Worm (Caenorhabditis elegans) whole organism, dauer: Measurements from ENCODE around the gene F57E7.2.

Source experiments
- unc-62 ChIP-seq: sonication (generic microtip); optimal IDR thresholded peaks from 2 replicates; lab custom pipeline; 2017; ENCODE audit warnings: missing biosample characterization, missing genetic modification reagents, missing genetic modification characterization

Gene F57E7.2

ce11 chrV:16479275-16479674 lies 3.7 kb downstream of the F57E7.2 start, which contains the start of gene T08G3.11:
TSS of gene T08G3.11 (minus strand) at chrV:16479375.
- no peak for TF ChIP-seq unc-62 (GFP tag; lab: Kevin White, UChicago)

DNA sequence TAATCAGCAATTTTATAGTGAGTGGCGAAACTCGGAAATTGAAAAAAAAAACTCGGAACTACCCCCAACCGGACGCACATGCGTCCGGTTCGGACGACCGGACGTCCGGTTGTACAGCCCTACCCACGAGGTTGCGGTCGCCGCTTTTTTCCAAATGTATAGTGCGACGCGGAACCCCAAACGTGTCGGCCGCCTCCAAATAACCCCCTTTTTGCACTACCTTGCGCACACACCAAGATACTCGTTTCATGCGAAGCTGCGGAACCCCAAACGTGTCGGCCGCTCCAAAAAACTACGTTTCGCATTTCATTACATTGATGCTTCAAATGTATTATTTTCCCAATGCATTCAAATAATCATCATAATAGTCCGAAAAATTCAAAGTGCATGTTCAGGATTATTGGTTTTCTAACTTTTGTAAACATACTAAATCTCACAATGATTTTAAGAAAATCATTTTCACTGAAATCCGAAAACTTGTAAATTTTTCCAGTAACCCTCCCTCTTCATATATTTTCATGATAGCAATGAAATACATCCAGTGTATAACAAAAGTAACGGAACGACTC lies 10.9 kb downstream of the F57E7.2 start, which contains the start of gene srw-35:
TSS of gene srw-35 (plus strand) at position 519 of the 569 bp plus-strand sequence.
- no peak for TF ChIP-seq unc-62 (GFP tag; lab: Kevin White, UChicago)

- TF ChIP-seq unc-62 (GFP tag; lab: Kevin White, UChicago) = no peak
Measured at ce11 chrV:16470916-16471315, 12.0 kb downstream of the F57E7.2 start, which contains the start of gene srh-138. TSS of gene srh-138 (minus strand) at chrV:16471016.

ce11 chrV:16467840-16468239 lies 15.1 kb downstream of the F57E7.2 start, which contains the start of gene sru-44:
TSS of gene sru-44 (minus strand) at chrV:16467940.
- no peak for TF ChIP-seq unc-62 (GFP tag; lab: Kevin White, UChicago)

ce11 chrV:16460866-16461265 lies 22.1 kb downstream of the F57E7.2 start, which contains the start of gene srh-142:
TSS of gene srh-142 (minus strand) at chrV:16460966.
- no peak for TF ChIP-seq unc-62 (GFP tag; lab: Kevin White, UChicago)

- TF ChIP-seq unc-62 (GFP tag; lab: Kevin White, UChicago) = no peak
Measured at ce11 chrV:16459377-16459776, 23.6 kb downstream of the F57E7.2 start.

DNA sequence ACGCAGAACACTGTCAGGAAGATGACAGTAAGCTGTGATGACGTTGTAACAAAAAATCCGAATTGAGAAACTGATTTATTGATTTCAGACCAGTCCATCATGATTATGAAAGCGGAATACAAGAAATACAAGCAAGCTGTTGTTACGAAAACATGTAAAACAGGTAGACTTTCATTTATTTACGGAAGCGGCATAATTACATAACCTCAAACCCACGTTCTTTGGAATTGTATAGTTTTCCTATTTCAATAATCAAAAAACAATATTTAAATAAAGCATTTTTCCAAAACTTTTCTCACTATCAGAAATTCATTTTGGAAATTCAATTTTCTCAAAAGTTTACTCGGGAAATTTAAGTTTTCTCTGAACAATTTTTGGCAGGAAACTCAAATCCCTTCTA lies 24.2 kb downstream of the F57E7.2 start, which contains the start of gene str-15:
TSS of gene str-15 (minus strand) at position 101 of the 400 bp plus-strand sequence.
- TF ChIP-seq unc-62 (GFP tag; lab: Kevin White, UChicago) = no peak

- no peak for TF ChIP-seq unc-62 (GFP tag; lab: Kevin White, UChicago)
Measured at ce11 chrV:16455065-16455464, 27.9 kb downstream of the F57E7.2 start, which contains the start of gene str-14. TSS of gene str-14 (minus strand) at chrV:16455165.

- TF ChIP-seq unc-62 (GFP tag; lab: Kevin White, UChicago) = no peak
Measured at ce11 chrV:16447735-16448134, 35.2 kb downstream of the F57E7.2 start, which contains the start of gene T08G3.13. TSS of gene T08G3.13 (plus strand) at chrV:16448035.

- no peak for TF ChIP-seq unc-62 (GFP tag; lab: Kevin White, UChicago)
Measured at ce11 chrV:16446191-16446590, 36.8 kb downstream of the F57E7.2 start.

DNA sequence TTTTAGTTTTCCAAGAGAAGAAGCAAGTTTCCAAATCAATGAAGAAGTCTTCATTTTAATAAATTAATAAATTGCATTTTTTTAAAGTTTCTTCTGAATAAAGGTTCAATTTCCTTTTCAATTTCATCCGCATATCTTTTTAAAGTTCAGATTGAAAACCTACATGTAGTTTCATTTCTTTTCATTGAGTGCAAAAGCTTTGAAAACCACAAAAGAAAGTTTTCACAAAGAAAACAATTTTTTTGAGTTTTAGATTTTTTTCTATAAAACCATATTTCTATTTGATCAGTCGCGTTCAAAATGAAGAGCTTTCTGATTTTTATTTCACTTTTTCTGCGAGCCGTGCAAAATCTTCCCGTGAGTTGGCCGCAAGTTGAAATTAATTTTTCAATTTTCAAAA lies 37.3 kb downstream of the F57E7.2 start, which contains the start of gene T08G3.6:
TSS of gene T08G3.6 (plus strand) at position 301 of the 400 bp plus-strand sequence.
- TF ChIP-seq unc-62 (GFP tag; lab: Kevin White, UChicago) = no peak

- no peak for TF ChIP-seq unc-62 (GFP tag; lab: Kevin White, UChicago)
Measured at ce11 chrV:16443626-16444025, 39.3 kb downstream of the F57E7.2 start, which contains the start of gene srh-141. TSS of gene srh-141 (plus strand) at chrV:16443926.

- TF ChIP-seq unc-62 (GFP tag; lab: Kevin White, UChicago) = no peak
Measured at ce11 chrV:16437546-16437945, 45.4 kb downstream of the F57E7.2 start, which contains the start of gene F26D2.15. TSS of gene F26D2.15 (plus strand) at chrV:16437846.

DNA sequence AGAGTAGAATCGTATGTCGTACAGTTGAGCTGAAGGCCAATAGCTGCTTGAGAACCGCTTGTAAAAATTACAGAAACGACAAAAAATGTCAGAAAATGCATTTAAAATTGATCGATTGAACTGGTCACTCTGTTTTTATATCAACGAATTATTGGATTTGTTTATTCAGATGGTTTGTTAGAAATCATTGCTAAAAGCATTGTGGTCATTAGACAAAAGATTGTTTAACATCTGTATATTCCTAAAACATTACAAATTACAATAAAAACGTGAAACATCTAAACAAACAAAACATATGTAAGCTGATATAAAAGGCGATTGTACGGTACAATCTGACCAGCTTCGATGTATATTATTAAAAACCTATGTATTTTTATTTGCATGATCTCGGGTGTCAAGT lies 47.4 kb downstream of the F57E7.2 start, which contains the start of the genes F26D2.13 and F26D2.14:
TSS of gene F26D2.13 (minus strand) at position 101 of the 400 bp plus-strand sequence.
TSS of gene F26D2.14 (plus strand) at position 346 of the 400 bp plus-strand sequence.
- TF ChIP-seq unc-62 (GFP tag; lab: Kevin White, UChicago) = no peak

ce11 chrV:16433471-16433870 lies 49.5 kb downstream of the F57E7.2 start, which contains the start of gene clec-234:
TSS of gene clec-234 (minus strand) at chrV:16433571.
- TF ChIP-seq unc-62 (GFP tag; lab: Kevin White, UChicago) = no peak
